Worm (Caenorhabditis elegans): ENCODE results near the gene F10E9.11.

- TF ChIP-seq cog-1 (tag; optimal IDR thresholded peaks at IDR 0.05) (no peak), ref-1 (GFP tag; conservative IDR thresholded peaks at IDR 0.05) (no peak)
These were observed 2.2 kb upstream of the F10E9.11 start for ce11 chrIII:8321225-8321624.

Measured in whole organism, midembryonic.